Fruit fly (Drosophila melanogaster) whole organism, wandering third instar larva: ENCODE data around the gene Nepl15.

ENCODE experiments used
- Sp1 ChIP-seq: fragments of 200-800 bp; sonication (Bioruptor generic); optimal IDR thresholded peaks from 3 replicates; lab custom pipeline; 2019; ENCODE audit warnings: missing biosample characterization, mild to moderate bottlenecking, missing genetic modification characterization, moderate library complexity
- Vsx2 ChIP-seq: fragments of 200-300, 225-300 bp; sonication (Bioruptor generic); optimal IDR thresholded peaks from 2 replicates; lab custom pipeline; 2018; ENCODE audit warnings: missing biosample characterization, missing genetic modification characterization; ENCODE audit not compliant: partially characterized antibody
- br ChIP-seq: fragments of 200-800 bp; sonication (Bioruptor generic); optimal IDR thresholded peaks from 2 replicates; lab custom pipeline; 2016; ENCODE audit warnings: missing biosample characterization, missing genetic modification characterization
- dmrt93B ChIP-seq: fragments of 200-800 bp; sonication (Bioruptor generic); optimal IDR thresholded peaks from 2 replicates; lab custom pipeline; 2018; ENCODE audit warnings: missing biosample characterization, mild to moderate bottlenecking, missing genetic modification characterization
- lola ChIP-seq: fragments of >200 bp; optimal IDR thresholded peaks from 2 replicates; lab custom pipeline; 2017; ENCODE audit warnings: missing biosample characterization, missing genetic modification characterization
- psq ChIP-seq: fragments of 200-800 bp; sonication (Bioruptor generic); optimal IDR thresholded peaks from 3 replicates; lab custom pipeline; 2017; ENCODE audit warnings: missing biosample characterization, mild to moderate bottlenecking, missing genetic modification characterization, moderate library complexity
- sv ChIP-seq: fragments of 200-800 bp; sonication (Bioruptor generic); optimal IDR thresholded peaks from 3 replicates; lab custom pipeline; 2016; ENCODE audit warnings: missing biosample characterization, missing genetic modification characterization
- usp ChIP-seq: fragments of >200 bp; optimal IDR thresholded peaks from 2 replicates; lab custom pipeline; 2017; ENCODE audit warnings: missing biosample characterization, missing genetic modification characterization
- woc ChIP-seq: sonication (Bioruptor generic); optimal IDR thresholded peaks from 2 replicates; lab custom pipeline; 2016; ENCODE audit warnings: missing biosample characterization, mild to moderate bottlenecking, missing genetic modification characterization

DNA sequence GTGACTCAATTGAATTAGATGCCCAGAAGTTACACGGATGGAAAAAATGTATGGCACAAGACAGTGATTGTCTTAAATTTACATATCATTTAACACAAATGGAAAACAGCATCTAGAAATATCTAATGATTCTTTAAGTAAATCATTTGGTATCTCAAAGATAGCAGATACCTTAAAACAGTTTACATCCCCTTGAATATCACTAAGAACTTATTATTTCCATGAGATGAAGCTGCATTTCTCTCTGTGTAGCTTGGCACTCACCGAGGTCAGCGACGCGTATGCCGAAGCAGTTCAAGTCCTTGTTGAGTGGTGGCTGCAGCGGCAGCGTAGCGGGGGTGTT is 46.4 kb downstream of the Nepl15 start:
- TF ChIP-seq Vsx2 (no peak), psq (GFP tag; lab: Kevin White, UChicago) (no peak), dmrt93B (no peak), sv (GFP tag; lab: Kevin White, UChicago) (no peak), br (GFP tag; lab: Kevin White, UChicago) (no peak), usp (GFP tag; lab: Kevin White, UChicago) (no peak), Sp1 (no peak), woc (GFP tag; lab: Kevin White, UChicago) (no peak), lola (GFP tag; lab: Kevin White, UChicago) (no peak)
